Fruit fly (Drosophila melanogaster) whole organism, embryonic: Measurements from ENCODE around the gene CG2931.

Source experiments
- Ada2b ChIP-seq: fragments of 200-800 bp; sonication (Bioruptor generic); IDR thresholded peaks from 2 replicates; pipeline ENCODE4 v1.3.6; 2022; ENCODE audit warnings: missing biosample characterization, missing genetic modification characterization
- Atf6 ChIP-seq: fragments of 200-800 bp; sonication (Bioruptor generic); IDR thresholded peaks from 2 replicates; pipeline ENCODE4 v1.3.6; 2022; ENCODE audit warnings: missing biosample characterization, missing genetic modification characterization
- Awh ChIP-seq: fragments of 200-800 bp; sonication (Bioruptor generic); IDR thresholded peaks from 2 replicates; pipeline ENCODE4, ENCODE4 v1.3.6; 2022; ENCODE audit warnings: missing biosample characterization, missing genetic modification characterization
- CG1233 ChIP-seq: fragments of 200-800 bp; sonication (Bioruptor generic); optimal IDR thresholded peaks from 4 replicates; lab custom pipeline; 2018; ENCODE audit warnings: missing biosample characterization, mild to moderate bottlenecking, missing genetic modification characterization
- CG13424 ChIP-seq: fragments of 200-800 bp; sonication (Bioruptor generic); optimal IDR thresholded peaks from 2 replicates; lab custom pipeline; 2019; ENCODE audit warnings: missing biosample characterization, mild to moderate bottlenecking, missing genetic modification characterization, moderate library complexity
- CG13624 ChIP-seq: fragments of 200-800 bp; sonication (Bioruptor generic); optimal IDR thresholded peaks from 2 replicates; lab custom pipeline; 2016; ENCODE audit warnings: missing biosample characterization, missing genetic modification characterization
- CG14860 ChIP-seq: fragments of 200-800 bp; sonication (Bioruptor generic); IDR thresholded peaks from 3 replicates; pipeline ENCODE4 v1.3.6; 2022; ENCODE audit warnings: missing biosample characterization, missing genetic modification characterization; ENCODE audit not compliant: partially characterized antibody
- CG17829 ChIP-seq: fragments of 200-800 bp; optimal IDR thresholded peaks from 2 replicates; lab custom pipeline; 2019; ENCODE audit warnings: missing biosample characterization, mild to moderate bottlenecking, missing genetic modification characterization, moderate library complexity
- CG2116 ChIP-seq: fragments of 200-800 bp; sonication (Bioruptor generic); optimal IDR thresholded peaks from 3 replicates; lab custom pipeline; 2018; ENCODE audit warnings: missing biosample characterization, mild to moderate bottlenecking, missing genetic modification characterization
- CG34224 ChIP-seq: fragments of 200-800 bp; sonication (Bioruptor generic); IDR thresholded peaks from 3 replicates; pipeline ENCODE4 v1.3.6; 2022; ENCODE audit warnings: missing biosample characterization, missing genetic modification characterization; ENCODE audit not compliant: partially characterized antibody
- CG42726 ChIP-seq: fragments of 200-800 bp; sonication (Bioruptor generic); IDR thresholded peaks from 2 replicates; pipeline ENCODE4 v1.3.6; 2022; ENCODE audit warnings: missing biosample characterization, missing genetic modification characterization; ENCODE audit not compliant: partially characterized antibody
- CG5180 ChIP-seq: fragments of 200-800 bp; sonication (Bioruptor generic); optimal IDR thresholded peaks from 3 replicates; lab custom pipeline; 2017; ENCODE audit warnings: missing biosample characterization, missing genetic modification characterization, mild to moderate bottlenecking, moderate library complexity, missing genetic modification reagents
- CG6791 ChIP-seq: fragments of 200-800 bp; sonication (Bioruptor generic); IDR thresholded peaks from 3 replicates; pipeline ENCODE4 v1.3.6; 2022; ENCODE audit warnings: missing biosample characterization, missing genetic modification characterization; ENCODE audit not compliant: partially characterized antibody
- CG9876 ChIP-seq: fragments of 200-800 bp; sonication (Bioruptor generic); optimal IDR thresholded peaks from 2 replicates; lab custom pipeline; 2016; ENCODE audit warnings: missing biosample characterization, missing genetic modification characterization
- D19A ChIP-seq: fragments of 200-800 bp; optimal IDR thresholded peaks from 3 replicates; lab custom pipeline; 2019; ENCODE audit warnings: missing biosample characterization, mild to moderate bottlenecking, missing genetic modification characterization, moderate library complexity
- Deaf1 ChIP-seq: fragments of 200-800 bp; optimal IDR thresholded peaks from 3 replicates; lab custom pipeline; 2019; ENCODE audit warnings: missing biosample characterization, mild to moderate bottlenecking, missing genetic modification characterization, moderate library complexity
- Dll ChIP-seq: fragments of 200-800 bp; sonication (Bioruptor generic); IDR thresholded peaks from 4 replicates; pipeline ENCODE4 v1.3.6; 2022; ENCODE audit warnings: missing biosample characterization, missing genetic modification characterization; ENCODE audit not compliant: partially characterized antibody
- Doc2 ChIP-seq: fragments of 200-800 bp; sonication (Bioruptor generic); IDR thresholded peaks from 2 replicates; pipeline ENCODE4 v1.3.6; 2022; ENCODE audit warnings: missing biosample characterization, missing genetic modification characterization
- Dp ChIP-seq: fragments of 200-800 bp; sonication (Bioruptor generic); optimal IDR thresholded peaks from 2 replicates; lab custom pipeline; 2018; ENCODE audit warnings: missing biosample characterization, mild to moderate bottlenecking, missing genetic modification characterization, moderate library complexity
- E2f2 ChIP-seq: fragments of 200-800 bp; sonication (Bioruptor generic); IDR thresholded peaks from 2 replicates; pipeline ENCODE4 v1.3.6; 2022; ENCODE audit warnings: missing biosample characterization, missing genetic modification characterization
- Ets97D ChIP-seq: fragments of 200-800 bp; sonication (Bioruptor generic); optimal IDR thresholded peaks from 3 replicates; lab custom pipeline; 2016; ENCODE audit warnings: missing biosample characterization, missing genetic modification characterization
- HLH4C ChIP-seq: fragments of 200-800 bp; sonication (Bioruptor generic); IDR thresholded peaks from 3 replicates; pipeline ENCODE4 v1.3.6; 2022; ENCODE audit warnings: missing biosample characterization, missing genetic modification characterization; ENCODE audit not compliant: partially characterized antibody
- Hand ChIP-seq: fragments of 200-800 bp; sonication (Bioruptor generic); optimal IDR thresholded peaks from 2 replicates; lab custom pipeline; 2017; ENCODE audit warnings: mild to moderate bottlenecking, missing biosample characterization, missing genetic modification reagents, missing genetic modification characterization
- Hsf ChIP-seq: fragments of 200-800 bp; sonication (Bioruptor generic); optimal IDR thresholded peaks from 3 replicates; lab custom pipeline; 2016; ENCODE audit warnings: missing biosample characterization, missing genetic modification characterization
- Mad ChIP-seq: fragments of 200-800 bp; sonication (Bioruptor generic); optimal IDR thresholded peaks from 2 replicates; lab custom pipeline; 2016; ENCODE audit warnings: missing biosample characterization, missing genetic modification characterization
- NC2β ChIP-seq: fragments of 200-800 bp; sonication (Bioruptor generic); optimal IDR thresholded peaks from 2 replicates; lab custom pipeline; 2016; ENCODE audit warnings: missing biosample characterization, missing genetic modification characterization
- Nf-YB ChIP-seq: fragments of 200-800 bp; sonication (Bioruptor generic); optimal IDR thresholded peaks from 3 replicates; lab custom pipeline; 2019; ENCODE audit warnings: missing biosample characterization, mild to moderate bottlenecking, missing genetic modification characterization, moderate library complexity
- Opbp ChIP-seq: fragments of 200-800 bp; sonication (Bioruptor generic); IDR thresholded peaks from 3 replicates; pipeline ENCODE4 v1.3.6; 2022; ENCODE audit warnings: missing biosample characterization, missing genetic modification characterization; ENCODE audit not compliant: partially characterized antibody
- Rx ChIP-seq: fragments of 200-800 bp; sonication (Bioruptor generic); IDR thresholded peaks from 2 replicates; pipeline ENCODE4 v1.3.6; 2022; ENCODE audit warnings: missing biosample characterization, missing genetic modification characterization
- Sry-δ ChIP-seq: fragments of 200-800 bp; sonication (Bioruptor generic); optimal IDR thresholded peaks from 2 replicates; lab custom pipeline; 2016; ENCODE audit warnings: missing biosample characterization, missing genetic modification characterization
- Trl ChIP-seq, 3 experiments: fragments of >200 bp in 2 of 3; fragments of 200-800 bp in 1 of 3; sonication (Bioruptor generic) in 1 of 3; optimal IDR thresholded peaks; 2 replicates in 1 of 3; 3 replicates in 2 of 3; lab custom pipeline; 2016 to 2017; ENCODE audit warnings: missing biosample characterization in 1 of 3, missing genetic modification characterization in 1 of 3
- Xrp1 ChIP-seq: fragments of 200-800 bp; sonication (Bioruptor generic); IDR thresholded peaks from 2 replicates; pipeline ENCODE4 v1.3.6; 2022; ENCODE audit warnings: missing biosample characterization, missing genetic modification characterization
- ase ChIP-seq: fragments of 200-800 bp; sonication (Bioruptor generic); IDR thresholded peaks from 3 replicates; pipeline ENCODE4 v1.3.6; 2022; ENCODE audit warnings: missing biosample characterization, missing genetic modification characterization
- ato ChIP-seq: fragments of 200-800 bp; sonication (Bioruptor generic); IDR thresholded peaks from 2 replicates; pipeline ENCODE4 v1.3.6; 2022; ENCODE audit warnings: missing biosample characterization, missing genetic modification characterization; ENCODE audit not compliant: partially characterized antibody
- bbx ChIP-seq: fragments of 200-800 bp; sonication (Bioruptor generic); IDR thresholded peaks from 2 replicates; pipeline ENCODE4 v1.3.6; 2022; ENCODE audit warnings: missing biosample characterization, missing genetic modification characterization; ENCODE audit not compliant: partially characterized antibody
- chm ChIP-seq: fragments of 200-800 bp; sonication (Bioruptor generic); IDR thresholded peaks from 2 replicates; pipeline ENCODE4 v1.3.6; 2022; ENCODE audit warnings: missing biosample characterization, missing genetic modification characterization
- ftz-f1 ChIP-seq: fragments of 200-800 bp; sonication (Bioruptor generic); optimal IDR thresholded peaks from 2 replicates; lab custom pipeline; 2016; ENCODE audit warnings: missing biosample characterization, missing genetic modification characterization
- gfzf ChIP-seq: fragments of 200-800 bp; sonication (Bioruptor generic); optimal IDR thresholded peaks from 2 replicates; lab custom pipeline; 2016; ENCODE audit warnings: missing biosample characterization, mild to moderate bottlenecking, missing genetic modification characterization, moderate library complexity
- mld ChIP-seq: fragments of 200-800 bp; sonication (Bioruptor generic); IDR thresholded peaks from 3 replicates; pipeline ENCODE4 v1.3.6; 2022; ENCODE audit warnings: missing biosample characterization, missing genetic modification characterization; ENCODE audit not compliant: partially characterized antibody
- nerfin-2 ChIP-seq: fragments of 200-800 bp; sonication (Bioruptor generic); IDR thresholded peaks from 2 replicates; pipeline ENCODE4 v1.3.6; 2022; ENCODE audit warnings: missing biosample characterization, missing genetic modification characterization; ENCODE audit not compliant: partially characterized antibody
- nmo ChIP-seq: fragments of 200-800 bp; sonication (Bioruptor generic); optimal IDR thresholded peaks from 2 replicates; lab custom pipeline; 2018; ENCODE audit warnings: missing biosample characterization, mild to moderate bottlenecking, missing genetic modification characterization, moderate library complexity
- rib ChIP-seq: fragments of 200-800 bp; sonication (Bioruptor generic); IDR thresholded peaks from 2 replicates; pipeline ENCODE4 v1.3.6; 2022; ENCODE audit warnings: missing biosample characterization, missing genetic modification characterization
- sima ChIP-seq: fragments of 200-800 bp; sonication (Bioruptor generic); optimal IDR thresholded peaks from 2 replicates; lab custom pipeline; 2016; ENCODE audit warnings: missing biosample characterization, missing genetic modification characterization
- slp2 ChIP-seq: fragments of 200-800 bp; sonication (Bioruptor generic); optimal IDR thresholded peaks from 2 replicates; lab custom pipeline; 2016; ENCODE audit warnings: missing biosample characterization, missing genetic modification characterization
- ssp ChIP-seq: fragments of 200-800 bp; sonication (Bioruptor generic); IDR thresholded peaks from 2 replicates; pipeline ENCODE4 v1.3.6; 2022; ENCODE audit warnings: missing biosample characterization, missing genetic modification characterization
- trem ChIP-seq: fragments of 200-800 bp; optimal IDR thresholded peaks from 3 replicates; lab custom pipeline; 2019; ENCODE audit warnings: missing biosample characterization, mild to moderate bottlenecking, missing genetic modification characterization, moderate library complexity
- vnd ChIP-seq: fragments of 200-800 bp; sonication (Bioruptor generic); IDR thresholded peaks from 3 replicates; pipeline ENCODE4 v1.3.6; 2022; ENCODE audit warnings: missing biosample characterization, missing genetic modification characterization; ENCODE audit not compliant: partially characterized antibody
- wdn ChIP-seq: fragments of 200-800 bp; sonication (Bioruptor generic); IDR thresholded peaks from 2 replicates; pipeline ENCODE4 v1.3.6; 2022; ENCODE audit warnings: missing biosample characterization, missing genetic modification characterization

CG2931 gene

DNA sequence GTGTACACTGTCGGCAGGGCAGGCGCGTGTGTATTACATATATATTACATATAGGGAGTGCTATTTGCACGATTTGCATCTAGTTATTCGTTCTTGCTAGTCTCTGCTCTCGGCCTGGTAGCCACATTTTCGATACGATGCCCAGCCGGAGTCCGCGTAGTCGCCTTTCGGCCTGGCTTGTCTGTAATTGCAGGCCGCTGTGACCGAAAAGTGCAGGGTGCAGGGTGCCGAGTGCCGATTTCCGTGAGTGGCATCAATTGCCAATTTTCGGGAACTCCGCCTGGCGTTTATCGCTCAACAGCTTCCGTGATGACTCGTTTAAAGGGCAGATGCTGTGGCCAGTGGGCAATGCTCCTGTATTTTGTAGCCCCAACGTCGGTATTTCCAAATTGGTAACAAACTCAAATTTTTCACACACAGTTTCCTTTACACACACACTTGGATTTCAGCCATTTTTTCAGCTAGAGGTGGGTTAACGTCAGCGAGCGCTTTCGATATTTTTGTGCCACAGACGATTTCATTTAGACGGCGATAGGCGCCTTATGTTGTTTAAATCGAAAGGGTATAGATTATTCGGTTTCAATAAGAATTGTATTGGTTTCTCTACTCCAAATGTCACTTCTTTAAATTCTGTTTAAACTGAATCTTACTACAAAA lies 19.6 kb upstream of the CG2931 start, which contains the start of gene CG2926:
CG2926 (minus strand) TSS at position 518 of the 657 bp plus-strand sequence.
- peak; percentile 88 for TF ChIP-seq CG42726 (GFP tag; lab: Robert Waterston, UW)
- peak; percentile 91 for TF ChIP-seq mld (GFP tag; lab: Robert Waterston, UW)
- TF ChIP-seq ase, result 0 out of 3 replicates have a peak, but pooled peaks have one; percentile 41
- peak; percentile 57 for TF ChIP-seq CG17829 (tag; lab: Kevin White, UChicago)
- no peak for TF ChIP-seq Deaf1
- no peak for TF ChIP-seq Awh (GFP tag; lab: Robert Waterston, UW)
- no peak for TF ChIP-seq sima
- TF ChIP-seq CG9876 (GFP tag; lab: Kevin White, UChicago), result peak; percentile 53
- TF ChIP-seq CG6791 (GFP tag; lab: Robert Waterston, UW), result peak; percentile 94
- TF ChIP-seq chm (GFP tag; lab: Robert Waterston, UW), result peak; percentile 55
- peak; percentile 40 for TF ChIP-seq CG13624
- no peak for TF ChIP-seq CG13424
- peak; percentile 84 for TF ChIP-seq HLH4C (GFP tag; lab: Robert Waterston, UW)
- peak; percentile 64 for TF ChIP-seq Dp (GFP tag; lab: Kevin White, UChicago)
- TF ChIP-seq ftz-f1 (GFP tag; lab: Kevin White, UChicago), result no peak
- peak; percentile 55 for TF ChIP-seq Ets97D
- peak; percentile 82 for TF ChIP-seq Dll (GFP tag; lab: Robert Waterston, UW)
- peak; percentile 93 for TF ChIP-seq bbx (GFP tag; lab: Robert Waterston, UW)
- TF ChIP-seq rib (GFP tag; lab: Robert Waterston, UW), result peak; percentile 57
- no peak for TF ChIP-seq Doc2
- no peak for TF ChIP-seq Trl (optimal IDR thresholded peaks at IDR 0.05; lab: Kevin White, UChicago)
- TF ChIP-seq Trl (GFP tag; optimal IDR thresholded peaks at IDR 0.05; lab: Kevin White, UChicago), result peak; percentile 48
- 0 out of 2 replicates have a peak, but pooled peaks have one; percentile 5 for TF ChIP-seq wdn (GFP tag; lab: Robert Waterston, UW)
- TF ChIP-seq vnd, result peak; percentile 81
- TF ChIP-seq Nf-YB (GFP tag; lab: Kevin White, UChicago), result no peak
- peak; percentile 69 for TF ChIP-seq CG2116 (GFP tag; lab: Kevin White, UChicago)
- peak; percentile 85 for TF ChIP-seq CG14860 (GFP tag; lab: Robert Waterston, UW)
- TF ChIP-seq Xrp1 (GFP tag; lab: Robert Waterston, UW), result 0 out of 2 replicates have a peak, but pooled peaks have one; percentile 15
- TF ChIP-seq E2f2, result peak; percentile 72
- TF ChIP-seq NC2β, result peak; percentile 34
- TF ChIP-seq nmo, result peak; percentile 37
- peak; percentile 47 for TF ChIP-seq Mad (GFP tag; lab: Kevin White, UChicago)
- peak; percentile 56 for TF ChIP-seq ssp (GFP tag; lab: Robert Waterston, UW)
- TF ChIP-seq Atf6 (GFP tag; lab: Robert Waterston, UW), result peak; percentile 58
- TF ChIP-seq Rx, result no peak
- TF ChIP-seq slp2 (GFP tag; lab: Kevin White, UChicago), result no peak
- TF ChIP-seq CG1233 (GFP tag; lab: Kevin White, UChicago), result peak; percentile 33
- peak; percentile 26 for TF ChIP-seq gfzf
- peak; percentile 59 for TF ChIP-seq nerfin-2 (GFP tag; lab: Robert Waterston, UW)
- peak; percentile 91 for TF ChIP-seq ato
- peak; percentile 47 for TF ChIP-seq Hsf
- TF ChIP-seq Ada2b (GFP tag; lab: Robert Waterston, UW), result 0 out of 2 replicates have a peak, but pooled peaks have one; percentile 5
- peak; percentile 80 for TF ChIP-seq CG34224
- peak; percentile 96 for TF ChIP-seq Sry-δ (GFP tag; lab: Kevin White, UChicago)
- TF ChIP-seq CG5180 (GFP tag; lab: Kevin White, UChicago), result no peak
- TF ChIP-seq trem (tag; lab: Kevin White, UChicago), result peak; percentile 26
- TF ChIP-seq Opbp (GFP tag; lab: Robert Waterston, UW), result peak; percentile 94
- no peak for TF ChIP-seq Hand (GFP tag; lab: Kevin White, UChicago)
- peak; percentile 100 for TF ChIP-seq D19A (tag; lab: Kevin White, UChicago)
